Fruit fly (Drosophila melanogaster) whole organism, embryonic: ENCODE results near the gene tobi.

ENCODE experiments used
- Aef1 ChIP-seq: fragments of 200-800 bp; sonication (Bioruptor generic); IDR thresholded peaks from 3 replicates; pipeline ENCODE4 v1.3.6; 2022; ENCODE audit warnings: missing biosample characterization, missing genetic modification characterization
- CG12104 ChIP-seq: fragments of 200-800 bp; sonication (Bioruptor generic); optimal IDR thresholded peaks from 3 replicates; lab custom pipeline; 2016; ENCODE audit warnings: missing biosample characterization, missing genetic modification characterization
- CG12219 ChIP-seq: fragments of 200-800 bp; sonication (Bioruptor generic); optimal IDR thresholded peaks from 3 replicates; lab custom pipeline; 2018; ENCODE audit warnings: missing biosample characterization, mild to moderate bottlenecking, missing genetic modification characterization
- CG14860 ChIP-seq: fragments of 200-800 bp; sonication (Bioruptor generic); IDR thresholded peaks from 3 replicates; pipeline ENCODE4 v1.3.6; 2022; ENCODE audit warnings: missing biosample characterization, missing genetic modification characterization; ENCODE audit not compliant: partially characterized antibody
- CG2678 ChIP-seq: fragments of 200-800 bp; sonication (Bioruptor generic); optimal IDR thresholded peaks from 3 replicates; lab custom pipeline; 2019; ENCODE audit warnings: missing biosample characterization, mild to moderate bottlenecking, missing genetic modification characterization, moderate library complexity
- CG42726 ChIP-seq: fragments of 200-800 bp; sonication (Bioruptor generic); IDR thresholded peaks from 2 replicates; pipeline ENCODE4 v1.3.6; 2022; ENCODE audit warnings: missing biosample characterization, missing genetic modification characterization; ENCODE audit not compliant: partially characterized antibody
- grn ChIP-seq: fragments of 200-800 bp; sonication (Bioruptor generic); optimal IDR thresholded peaks from 3 replicates; lab custom pipeline; 2017; ENCODE audit warnings: missing biosample characterization, missing genetic modification characterization
- pnt ChIP-seq: fragments of 200-800 bp; sonication (Bioruptor generic); optimal IDR thresholded peaks from 3 replicates; lab custom pipeline; 2016; ENCODE audit warnings: missing biosample characterization, missing genetic modification characterization

dm6 chr3R:25320051-25320705 is 26.5 kb downstream of the tobi start, which contains the start of gene CG10560:
- TF ChIP-seq Aef1 (GFP tag; lab: Robert Waterston, UW) (no peak), CG12104 (GFP tag; lab: Kevin White, UChicago) (no peak), grn (GFP tag; lab: Kevin White, UChicago) (no peak), CG2678 (tag; lab: Kevin White, UChicago) (peak; percentile 43), pnt (GFP tag; lab: Kevin White, UChicago) (no peak), CG14860 (no peak), CG12219 (GFP tag; lab: Kevin White, UChicago) (no peak), CG42726 (GFP tag; lab: Robert Waterston, UW) (no peak)
